Fruit fly (Drosophila melanogaster) S2 (cell line): Measurements from ENCODE around the gene Orp8.

Experiments
- CG8478 ChIP-seq: fragments of >200 bp; optimal IDR thresholded peaks from 2 replicates; lab custom pipeline; 2018
- CTCF ChIP-seq, 2 experiments: fragments of >200 bp; optimal IDR thresholded peaks; 2 replicates each; lab custom pipeline; 2018

DNA sequence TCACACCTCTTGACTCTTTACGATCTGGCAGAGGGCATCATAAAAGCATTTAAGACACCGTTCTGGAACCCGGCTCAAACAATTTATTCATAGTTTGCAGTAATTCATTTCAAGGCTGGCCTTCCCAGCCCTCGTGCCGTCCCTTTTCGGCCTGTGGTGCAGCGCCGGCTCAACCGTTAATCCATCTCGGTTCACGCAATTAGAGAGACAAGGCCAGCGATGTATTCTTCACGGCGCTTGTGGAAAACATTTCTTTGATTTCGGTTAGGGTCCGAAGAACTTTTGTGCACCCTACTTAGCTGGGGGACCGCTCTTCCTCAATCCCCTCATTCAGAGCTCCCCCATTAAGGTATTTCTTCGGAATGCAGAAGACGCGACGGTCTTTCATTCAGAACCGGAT lies 18.0 kb upstream of the Orp8 start:
- TF ChIP-seq CG8478 (no peak), CTCF (optimal IDR thresholded peaks at IDR 0.05; lab: Kevin White, UChicago) (no peak)
